Worm (Caenorhabditis elegans) whole organism, midembryonic: Measurements from ENCODE around the gene R10E4.9.

ENCODE experiments used
- T22C8.4 ChIP-seq: fragments of 200-800 bp; sonication (Bioruptor generic); IDR thresholded peaks from 2 replicates; pipeline ENCODE4 v1.3.6; 2022; ENCODE audit warnings: missing genetic modification characterization, missing compliant biosample characterization
- cog-1 ChIP-seq: sonication (generic microtip); optimal IDR thresholded peaks from 2 replicates; lab custom pipeline; 2016; ENCODE audit warnings: missing genetic modification characterization, missing compliant biosample characterization
- flt-1 ChIP-seq: fragments of 200-800 bp; sonication (Bioruptor generic); IDR thresholded peaks from 2 replicates; pipeline ENCODE4 v1.3.6; 2022; ENCODE audit warnings: missing genetic modification characterization, missing compliant biosample characterization
- klf-2 ChIP-seq: fragments of 200-800 bp; sonication (Bioruptor generic); conservative IDR thresholded peaks from 2 replicates; pipeline ENCODE4 v1.3.6; 2022; ENCODE audit warnings: missing genetic modification reagents, missing genetic modification characterization, missing compliant biosample characterization
- med-1 ChIP-seq: sonication (generic microtip); optimal IDR thresholded peaks from 2 replicates; lab custom pipeline; 2017; ENCODE audit warnings: missing genetic modification characterization, mild to moderate bottlenecking, missing compliant biosample characterization, antibody characterized with exemption, missing genetic modification reagents; ENCODE audit not compliant: insufficient read depth
- ref-1 ChIP-seq: fragments of 200-800 bp; sonication (Bioruptor generic); conservative IDR thresholded peaks from 2 replicates; pipeline ENCODE4 v1.3.6; 2022; ENCODE audit warnings: missing genetic modification reagents, missing genetic modification characterization, missing compliant biosample characterization
- tab-1 ChIP-seq: fragments of 200-800 bp; sonication (Bioruptor generic); IDR thresholded peaks from 2 replicates; pipeline ENCODE4 v1.3.6; 2022; ENCODE audit warnings: missing genetic modification characterization, missing compliant biosample characterization
- ztf-23 ChIP-seq: fragments of 200-800 bp; sonication (Bioruptor generic); IDR thresholded peaks from 2 replicates; pipeline ENCODE4 v1.3.6; 2022; ENCODE audit warnings: missing genetic modification reagents, missing genetic modification characterization, missing compliant biosample characterization
- ztf-29 ChIP-seq: fragments of 200-800 bp; sonication (Bioruptor generic); IDR thresholded peaks from 2 replicates; pipeline ENCODE4 v1.3.6; 2022; ENCODE audit warnings: missing genetic modification reagents, missing genetic modification characterization, missing compliant biosample characterization

Gene R10E4.9

ce11 chrIII:4323859-4324258 is 21.7 kb upstream of the R10E4.9 start, which contains the start of gene H38K22.9:
H38K22.9 (plus strand) TSS chrIII:4324159.
- TF ChIP-seq flt-1 (GFP tag; lab: Robert Waterston, UW) (no peak), T22C8.4 (GFP tag; lab: Robert Waterston, UW) (no peak), ref-1 (no peak), cog-1 (tag; lab: Kevin White, UChicago) (no peak)

ce11 chrIII:4323120-4323519 is 20.9 kb upstream of the R10E4.9 start:
- no peak for TF ChIP-seq T22C8.4 (GFP tag; lab: Robert Waterston, UW)
- TF ChIP-seq ztf-23 (GFP tag; lab: Robert Waterston, UW): no peak
- TF ChIP-seq med-1 (GFP tag; lab: Kevin White, UChicago): no peak
- no peak for TF ChIP-seq klf-2 (GFP tag; lab: Robert Waterston, UW)
- no peak for TF ChIP-seq tab-1 (GFP tag; lab: Robert Waterston, UW)
- TF ChIP-seq ztf-29 (GFP tag; lab: Robert Waterston, UW): no peak
- TF ChIP-seq ref-1: no peak
- TF ChIP-seq flt-1 (GFP tag; lab: Robert Waterston, UW): no peak

ce11 chrIII:4321399-4321798 is 19.2 kb upstream of the R10E4.9 start, which contains the start of gene H38K22.7:
H38K22.7 (plus strand) TSS chrIII:4321699.
- TF ChIP-seq T22C8.4 (GFP tag; lab: Robert Waterston, UW) (no peak), klf-2 (GFP tag; lab: Robert Waterston, UW) (no peak), ref-1 (no peak), tab-1 (GFP tag; lab: Robert Waterston, UW) (no peak), med-1 (GFP tag; lab: Kevin White, UChicago) (no peak), ztf-29 (GFP tag; lab: Robert Waterston, UW) (no peak)

- TF ChIP-seq ztf-23 (GFP tag; lab: Robert Waterston, UW) (no peak), tab-1 (GFP tag; lab: Robert Waterston, UW) (no peak), med-1 (GFP tag; lab: Kevin White, UChicago) (no peak), ref-1 (no peak), klf-2 (GFP tag; lab: Robert Waterston, UW) (no peak), flt-1 (GFP tag; lab: Robert Waterston, UW) (no peak), T22C8.4 (GFP tag; lab: Robert Waterston, UW) (no peak), cog-1 (tag; lab: Kevin White, UChicago) (no peak), ztf-29 (GFP tag; lab: Robert Waterston, UW) (no peak)
Observed at ce11 chrIII:4320113-4320512, 17.9 kb upstream of the R10E4.9 start, which contains the start of gene H38K22.6. H38K22.6 (plus strand) TSS chrIII:4320413.

- TF ChIP-seq cog-1 (tag; lab: Kevin White, UChicago) (no peak), ztf-23 (GFP tag; lab: Robert Waterston, UW) (no peak), tab-1 (GFP tag; lab: Robert Waterston, UW) (no peak), med-1 (GFP tag; lab: Kevin White, UChicago) (no peak)
Observed at ce11 chrIII:4317065-4317752, 15.0 kb upstream of the R10E4.9 start, which contains the start of gene tag-131. tag-131 (plus strand) TSS chrIII:4317702.

ce11 chrIII:4314502-4314901 is 12.3 kb upstream of the R10E4.9 start:
- TF ChIP-seq ztf-29 (GFP tag; lab: Robert Waterston, UW) (no peak), T22C8.4 (GFP tag; lab: Robert Waterston, UW) (no peak), ztf-23 (GFP tag; lab: Robert Waterston, UW) (no peak), cog-1 (tag; lab: Kevin White, UChicago) (no peak), flt-1 (GFP tag; lab: Robert Waterston, UW) (no peak), ref-1 (no peak), tab-1 (GFP tag; lab: Robert Waterston, UW) (no peak), med-1 (GFP tag; lab: Kevin White, UChicago) (no peak)

- no peak for TF ChIP-seq T22C8.4 (GFP tag; lab: Robert Waterston, UW)
- no peak for TF ChIP-seq tab-1 (GFP tag; lab: Robert Waterston, UW)
- TF ChIP-seq ztf-23 (GFP tag; lab: Robert Waterston, UW): no peak
- peak; percentile 41 for TF ChIP-seq cog-1 (tag; lab: Kevin White, UChicago)
- peak; percentile 49; the same call in 1 of the 2 replicates for TF ChIP-seq flt-1 (GFP tag; lab: Robert Waterston, UW)
- no peak for TF ChIP-seq klf-2 (GFP tag; lab: Robert Waterston, UW)
- TF ChIP-seq ztf-29 (GFP tag; lab: Robert Waterston, UW): no peak
- no peak for TF ChIP-seq med-1 (GFP tag; lab: Kevin White, UChicago)
- TF ChIP-seq ref-1: no peak
Observed at ce11 chrIII:4313061-4313962, 11.1 kb upstream of the R10E4.9 start, which contains the start of the genes evl-14 and dcn-1. evl-14 (minus strand) TSS chrIII:4313128. dcn-1 (plus strand) TSS chrIII:4313912.

ce11 chrIII:4309303-4309702 is 7.1 kb upstream of the R10E4.9 start:
- TF ChIP-seq med-1 (GFP tag; lab: Kevin White, UChicago): no peak
- TF ChIP-seq klf-2 (GFP tag; lab: Robert Waterston, UW): no peak
- TF ChIP-seq ztf-23 (GFP tag; lab: Robert Waterston, UW): no peak
- TF ChIP-seq ztf-29 (GFP tag; lab: Robert Waterston, UW): no peak
- TF ChIP-seq T22C8.4 (GFP tag; lab: Robert Waterston, UW): no peak
- no peak for TF ChIP-seq flt-1 (GFP tag; lab: Robert Waterston, UW)
- TF ChIP-seq tab-1 (GFP tag; lab: Robert Waterston, UW): no peak
- TF ChIP-seq cog-1 (tag; lab: Kevin White, UChicago): no peak
- TF ChIP-seq ref-1: no peak
